In the genomic region with DNA sequence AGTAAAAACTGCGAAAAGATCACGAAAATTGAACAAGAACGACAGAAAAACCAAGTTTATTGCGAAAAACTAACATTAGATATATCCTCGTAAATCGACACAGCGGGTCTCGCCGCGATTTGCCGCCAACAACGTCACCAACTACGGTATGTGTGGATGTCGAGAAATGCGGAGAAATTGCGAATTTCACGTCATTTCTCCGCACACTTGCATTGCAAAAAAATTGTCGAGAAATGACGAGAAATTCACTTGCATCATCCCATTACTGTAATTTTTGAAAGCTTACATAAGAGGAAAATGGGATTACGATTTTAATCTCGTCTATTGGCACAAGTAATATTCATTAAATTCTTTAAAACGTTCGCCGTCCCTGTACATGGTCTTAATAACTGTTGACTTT, we compare ENCODE assay signal across 3 worm cellular contexts.
TF ChIP-seq lines count a peak whose summit lies in the region.

No protein-coding gene starts in this region.

TF ChIP-seq in whole organism, L1 larva, 84 proteins besides CTCF, POLR2A, EP300 and RAD21:
- TF ChIP-seq isw-1 (GFP tag; IDR thresholded peaks at IDR 0.05; lab: Robert Waterston, UW) (peak; percentile 59), C04F5.9 (tag; optimal IDR thresholded peaks at IDR 0.05; lab: Kevin White, UChicago) (peak; percentile 95), grh-1 (GFP tag; IDR thresholded peaks at IDR 0.05; lab: Robert Waterston, UW) (0 out of 2 replicates have a peak, but pooled peaks have one; percentile 29), lsy-2 (tag; optimal IDR thresholded peaks at IDR 0.05; lab: Kevin White, UChicago) (peak in 1 of 2 experiments; percentile 23), mab-9 (GFP tag; IDR thresholded peaks at IDR 0.05; lab: Robert Waterston, UW) (0 out of 2 replicates have a peak, but pooled peaks have one; percentile 34), nhr-19 (GFP tag; conservative IDR thresholded peaks at IDR 0.05; lab: Robert Waterston, UW) (peak; percentile 64)

TF ChIP-seq in whole organism, L4 larva, 104 proteins besides CTCF, POLR2A, EP300 and RAD21:
- TF ChIP-seq ceh-20 (GFP tag; IDR thresholded peaks at IDR 0.05; lab: Robert Waterston, UW) (peak; percentile 82), T26A8.4 (GFP tag; IDR thresholded peaks at IDR 0.05; lab: Robert Waterston, UW) (peak; percentile 77), Y48G9A.11 (GFP tag; IDR thresholded peaks at IDR 0.05; lab: Robert Waterston, UW) (0 out of 2 replicates have a peak, but pooled peaks have one; percentile 32), dmd-6 (GFP tag; IDR thresholded peaks at IDR 0.05; lab: Robert Waterston, UW) (peak; percentile 35), mdt-29 (GFP tag; IDR thresholded peaks at IDR 0.05; lab: Robert Waterston, UW) (0 out of 2 replicates have a peak, but pooled peaks have one; percentile 8), lin-29 (GFP tag; IDR thresholded peaks at IDR 0.05; lab: Robert Waterston, UW) (peak; percentile 82), nhr-42 (GFP tag; IDR thresholded peaks at IDR 0.05; lab: Robert Waterston, UW) (0 out of 2 replicates have a peak, but pooled peaks have one; percentile 19), snpc-1.2 (GFP tag; IDR thresholded peaks at IDR 0.05; lab: Robert Waterston, UW) (0 out of 2 replicates have a peak, but pooled peaks have one; percentile 39), zfp-3 (GFP tag; conservative IDR thresholded peaks at IDR 0.05; lab: Robert Waterston, UW) (0 out of 2 replicates have a peak, but pooled peaks have one; percentile 60), lsy-2 (tag; optimal IDR thresholded peaks at IDR 0.05; lab: Kevin White, UChicago) (peak in 1 of 2 experiments; percentile 38), hmg-1.1 (GFP tag; IDR thresholded peaks at IDR 0.05; lab: Robert Waterston, UW) (peak; percentile 75), ctbp-1 (GFP tag; IDR thresholded peaks at IDR 0.05; lab: Robert Waterston, UW) (peak; percentile 67), arid-1 (GFP tag; conservative IDR thresholded peaks at IDR 0.05; lab: Robert Waterston, UW) (peak; percentile 65), lin-38 (GFP tag; IDR thresholded peaks at IDR 0.05; lab: Robert Waterston, UW) (peak; percentile 84)

TF ChIP-seq in whole organism, young adult, 124 proteins besides CTCF, POLR2A, EP300 and RAD21:
- TF ChIP-seq C06A6.2 (GFP tag; conservative IDR thresholded peaks at IDR 0.05; lab: Robert Waterston, UW) (peak; percentile 41; the same call in 1 of the 2 replicates), Y95B8A.8 (GFP tag; IDR thresholded peaks at IDR 0.05; lab: Robert Waterston, UW) (0 out of 2 replicates have a peak, but pooled peaks have one; percentile 23), madf-3 (GFP tag; IDR thresholded peaks at IDR 0.05; lab: Robert Waterston, UW) (0 out of 2 replicates have a peak, but pooled peaks have one; percentile 25), hsf-1 (GFP tag; IDR thresholded peaks at IDR 0.05; lab: Robert Waterston, UW) (peak; percentile 82), ceh-91 (GFP tag; IDR thresholded peaks at IDR 0.05; lab: Robert Waterston, UW) (peak; percentile 62), pbrm-1 (GFP tag; IDR thresholded peaks at IDR 0.05; lab: Robert Waterston, UW) (peak; percentile 68), F33H1.4 (GFP tag; IDR thresholded peaks at IDR 0.05; lab: Robert Waterston, UW) (peak; percentile 99), ekl-4 (GFP tag; IDR thresholded peaks at IDR 0.05; lab: Robert Waterston, UW) (peak; percentile 91), ceh-100 (GFP tag; IDR thresholded peaks at IDR 0.05; lab: Robert Waterston, UW) (peak; percentile 52), mcd-1 (GFP tag; IDR thresholded peaks at IDR 0.05; lab: Robert Waterston, UW) (peak; percentile 87), rcor-1 (GFP tag; IDR thresholded peaks at IDR 0.05; lab: Robert Waterston, UW) (peak; percentile 55), madf-6 (GFP tag; IDR thresholded peaks at IDR 0.05; lab: Robert Waterston, UW) (peak; percentile 80), D2030.7 (GFP tag; IDR thresholded peaks at IDR 0.05; lab: Robert Waterston, UW) (peak; percentile 58), dox-1 (GFP tag; IDR thresholded peaks at IDR 0.05; lab: Robert Waterston, UW) (peak; percentile 75), hmg-20 (GFP tag; IDR thresholded peaks at IDR 0.05; lab: Robert Waterston, UW) (peak; percentile 39; the same call in 1 of the 2 replicates), hmg-1.2 (GFP tag; IDR thresholded peaks at IDR 0.05; lab: Robert Waterston, UW) (peak; percentile 67), K11D2.4 (GFP tag; IDR thresholded peaks at IDR 0.05; lab: Robert Waterston, UW) (peak; percentile 80)
